Worm (Caenorhabditis elegans) whole organism, L3 larva: ENCODE results near the gene irld-23.

Source experiments
- R02D3.7 ChIP-seq: fragments of 150-350 bp; optimal IDR thresholded peaks from 2 replicates; lab custom pipeline; 2014; ENCODE audit warnings: missing biosample characterization, missing genetic modification characterization
- aly-2 ChIP-seq: fragments of 150-350 bp; optimal IDR thresholded peaks from 2 replicates; lab custom pipeline; 2014; ENCODE audit warnings: missing biosample characterization, missing genetic modification characterization
- ama-1 ChIP-seq: fragments of 150-350 bp; optimal IDR thresholded peaks from 2 replicates; lab custom pipeline; 2018
- ceh-16 ChIP-seq: sonication (generic microtip); optimal IDR thresholded peaks from 2 replicates; lab custom pipeline; 2017; ENCODE audit warnings: missing biosample characterization, missing genetic modification characterization
- ceh-82 ChIP-seq: fragments of 150-350 bp; optimal IDR thresholded peaks from 2 replicates; lab custom pipeline; 2014; ENCODE audit warnings: missing biosample characterization, missing genetic modification characterization
- ceh-9 ChIP-seq: sonication (generic microtip); optimal IDR thresholded peaks from 2 replicates; lab custom pipeline; 2018; ENCODE audit warnings: missing biosample characterization, missing genetic modification characterization
- egl-27 ChIP-seq: sonication (generic microtip); optimal IDR thresholded peaks from 4 replicates; lab custom pipeline; 2017; ENCODE audit warnings: missing biosample characterization, missing genetic modification reagents, missing genetic modification characterization
- elt-2 ChIP-seq: sonication (generic microtip); optimal IDR thresholded peaks from 2 replicates; lab custom pipeline; 2016; ENCODE audit warnings: missing genetic modification reagents, mild to moderate bottlenecking, missing genetic modification characterization, missing compliant biosample characterization
- fkh-2 ChIP-seq: fragments of 150-350 bp; optimal IDR thresholded peaks from 2 replicates; lab custom pipeline; 2014; ENCODE audit warnings: missing biosample characterization, missing genetic modification reagents, missing genetic modification characterization
- fos-1 ChIP-seq: fragments of 150-350 bp; optimal IDR thresholded peaks from 2 replicates; lab custom pipeline; 2014; ENCODE audit warnings: missing biosample characterization, missing genetic modification characterization
- hmg-11 ChIP-seq: sonication (generic microtip); optimal IDR thresholded peaks from 2 replicates; lab custom pipeline; 2016; ENCODE audit warnings: missing genetic modification characterization, missing compliant biosample characterization
- jun-1 ChIP-seq: fragments of 150-350 bp; optimal IDR thresholded peaks from 2 replicates; lab custom pipeline; 2014; ENCODE audit warnings: missing biosample characterization, missing genetic modification reagents, missing genetic modification characterization
- lsy-12 ChIP-seq: sonication (generic microtip); optimal IDR thresholded peaks from 2 replicates; lab custom pipeline; 2016; ENCODE audit warnings: mild to moderate bottlenecking, missing genetic modification characterization, missing compliant biosample characterization
- mdl-1 ChIP-seq: fragments of 150-350 bp; optimal IDR thresholded peaks from 2 replicates; lab custom pipeline; 2014; ENCODE audit warnings: missing biosample characterization, missing genetic modification characterization
- nfya-1 ChIP-seq: sonication (generic microtip); optimal IDR thresholded peaks from 2 replicates; lab custom pipeline; 2017; ENCODE audit warnings: missing genetic modification characterization, mild to moderate bottlenecking, missing compliant biosample characterization, antibody characterized with exemption, moderate library complexity; ENCODE audit not compliant: insufficient read depth
- nhr-12 ChIP-seq: fragments of 150-350 bp; optimal IDR thresholded peaks from 2 replicates; lab custom pipeline; 2014; ENCODE audit warnings: missing biosample characterization, missing genetic modification characterization
- nhr-23 ChIP-seq: fragments of 150-350 bp; optimal IDR thresholded peaks from 2 replicates; lab custom pipeline; 2014; ENCODE audit warnings: missing biosample characterization, missing genetic modification reagents, missing genetic modification characterization
- nhr-25 ChIP-seq: sonication (generic microtip); optimal IDR thresholded peaks from 2 replicates; lab custom pipeline; 2017; ENCODE audit warnings: missing biosample characterization, missing genetic modification characterization
- nhr-28 ChIP-seq: fragments of 150-350 bp; optimal IDR thresholded peaks from 2 replicates; lab custom pipeline; 2014; ENCODE audit warnings: missing biosample characterization, missing genetic modification characterization
- nhr-43 ChIP-seq: sonication (generic microtip); optimal IDR thresholded peaks from 2 replicates; lab custom pipeline; 2016; ENCODE audit warnings: mild to moderate bottlenecking, missing genetic modification characterization, missing compliant biosample characterization; ENCODE audit not compliant: poor library complexity, severe bottlenecking
- nhr-77 ChIP-seq: fragments of 150-350 bp; optimal IDR thresholded peaks from 2 replicates; lab custom pipeline; 2014; ENCODE audit warnings: missing biosample characterization, missing genetic modification characterization
- pha-4 ChIP-seq: fragments of 150-350 bp; optimal IDR thresholded peaks from 2 replicates; lab custom pipeline; 2014; ENCODE audit warnings: missing biosample characterization, missing genetic modification reagents, missing genetic modification characterization
- pqm-1 ChIP-seq: fragments of 150-350 bp; optimal IDR thresholded peaks from 2 replicates; lab custom pipeline; 2017; ENCODE audit warnings: missing biosample characterization, missing genetic modification characterization, inconsistent platforms
- snpc-4 ChIP-seq: fragments of 150-350 bp; optimal IDR thresholded peaks from 2 replicates; lab custom pipeline; 2014; ENCODE audit warnings: missing biosample characterization, missing genetic modification characterization
- unc-39 ChIP-seq: sonication (generic microtip); optimal IDR thresholded peaks from 4 replicates; lab custom pipeline; 2017; ENCODE audit warnings: missing biosample characterization, missing genetic modification characterization
- unc-62 ChIP-seq: fragments of 150-350 bp; sonication (generic microtip); optimal IDR thresholded peaks from 4 replicates; lab custom pipeline; 2014; ENCODE audit warnings: missing biosample characterization, missing genetic modification reagents, missing genetic modification characterization
- ztf-11 ChIP-seq: fragments of 150-350 bp; optimal IDR thresholded peaks from 2 replicates; lab custom pipeline; 2014; ENCODE audit warnings: missing biosample characterization, missing genetic modification characterization
- ztf-4 ChIP-seq: fragments of 150-350 bp; optimal IDR thresholded peaks from 2 replicates; lab custom pipeline; 2014; ENCODE audit warnings: missing biosample characterization, missing genetic modification characterization

irld-23 gene

ce11 chrX:17064820-17065219 is 15.7 kb downstream of the irld-23 start:
- peak; percentile 82 for TF ChIP-seq elt-2 (tag; lab: Kevin White, UChicago)
- peak; percentile 15 for TF ChIP-seq ama-1 (lab: Kevin White, UChicago)
- TF ChIP-seq pqm-1 (tag; lab: Kevin White, UChicago): peak; percentile 66
- TF ChIP-seq pha-4 (tag; lab: Kevin White, UChicago): peak; percentile 81
- no peak for TF ChIP-seq R02D3.7 (tag; lab: Kevin White, UChicago)

ce11 chrX:17063749-17064252 is 16.7 kb downstream of the irld-23 start:
- TF ChIP-seq nfya-1 (tag; lab: Kevin White, UChicago) (peak; percentile 32), nhr-12 (tag; lab: Kevin White, UChicago) (no peak), ama-1 (lab: Kevin White, UChicago) (peak; percentile 27), pha-4 (tag; lab: Kevin White, UChicago) (peak; percentile 89), lsy-12 (tag; lab: Kevin White, UChicago) (peak; percentile 39), fos-1 (tag; lab: Kevin White, UChicago) (no peak), elt-2 (tag; lab: Kevin White, UChicago) (peak; percentile 82), mdl-1 (peak; percentile 89), nhr-25 (tag; lab: Kevin White, UChicago) (peak; percentile 22), pqm-1 (tag; lab: Kevin White, UChicago) (peak; percentile 93), nhr-43 (tag; lab: Kevin White, UChicago) (peak; percentile 60), egl-27 (tag; lab: Kevin White, UChicago) (no peak), ceh-82 (tag; lab: Kevin White, UChicago) (no peak), nhr-23 (tag; lab: Kevin White, UChicago) (peak; percentile 48), unc-62 (GFP tag; lab: Kevin White, UChicago) (no peak), ceh-16 (tag; lab: Kevin White, UChicago) (no peak), jun-1 (tag; lab: Kevin White, UChicago) (peak; percentile 86), nhr-77 (tag; lab: Kevin White, UChicago) (no peak)

ce11 chrX:17062165-17062564 is 18.3 kb downstream of the irld-23 start:
- TF ChIP-seq ceh-9 (tag; lab: Kevin White, UChicago): no peak
- TF ChIP-seq pha-4 (tag; lab: Kevin White, UChicago): peak; percentile 40
- peak; percentile 41 for TF ChIP-seq nhr-43 (tag; lab: Kevin White, UChicago)
- TF ChIP-seq, all 47 proteins: peak for 2

ce11 chrX:17059760-17060159 is 20.7 kb downstream of the irld-23 start:
- TF ChIP-seq aly-2 (tag; lab: Kevin White, UChicago): no peak
- TF ChIP-seq hmg-11 (tag; lab: Kevin White, UChicago): no peak

ce11 chrX:17058340-17058739 is 22.1 kb downstream of the irld-23 start:
- TF ChIP-seq ceh-16 (tag; lab: Kevin White, UChicago): no peak
- TF ChIP-seq elt-2 (tag; lab: Kevin White, UChicago): peak; percentile 11
- TF ChIP-seq pha-4 (tag; lab: Kevin White, UChicago): peak; percentile 39
- no peak for TF ChIP-seq fkh-2
- no peak for TF ChIP-seq ztf-11 (tag; lab: Kevin White, UChicago)
- TF ChIP-seq ceh-9 (tag; lab: Kevin White, UChicago): no peak
- no peak for TF ChIP-seq unc-39 (tag; lab: Kevin White, UChicago)

ce11 chrX:17055836-17056783 is 24.4 kb downstream of the irld-23 start:
- no peak for TF ChIP-seq nhr-43 (tag; lab: Kevin White, UChicago)
- peak; percentile 69 for TF ChIP-seq pqm-1 (tag; lab: Kevin White, UChicago)
- TF ChIP-seq snpc-4 (tag; lab: Kevin White, UChicago): peak; percentile 37
- peak; percentile 39 for TF ChIP-seq ama-1 (lab: Kevin White, UChicago)
- TF ChIP-seq nhr-28 (tag; lab: Kevin White, UChicago): no peak
- TF ChIP-seq fkh-2: no peak
- TF ChIP-seq ztf-4: peak; percentile 54
- TF ChIP-seq elt-2 (tag; lab: Kevin White, UChicago): peak; percentile 78
- TF ChIP-seq, all 47 proteins: peak for 5
